Fruit fly (Drosophila melanogaster) whole organism, adult: ENCODE data around the gene Cyp1.

Experiments used
- CG11617 ChIP-seq: fragments of 200-800 bp; sonication (Bioruptor generic); optimal IDR thresholded peaks from 2 replicates; lab custom pipeline; 2017; ENCODE audit warnings: mild to moderate bottlenecking, missing biosample characterization, missing genetic modification reagents, missing genetic modification characterization
- CG12768 ChIP-seq: fragments of 200-800 bp; sonication (Bioruptor generic); optimal IDR thresholded peaks from 2 replicates; lab custom pipeline; 2017; ENCODE audit warnings: missing biosample characterization, missing genetic modification characterization, mild to moderate bottlenecking, moderate library complexity, missing genetic modification reagents
- CG14711 ChIP-seq: fragments of 200-800 bp; sonication (Bioruptor generic); optimal IDR thresholded peaks from 2 replicates; lab custom pipeline; 2018; ENCODE audit warnings: missing biosample characterization, mild to moderate bottlenecking, missing genetic modification characterization, moderate library complexity
- CG1620 ChIP-seq: fragments of 200-800 bp; sonication (Bioruptor generic); optimal IDR thresholded peaks from 2 replicates; lab custom pipeline; 2016; ENCODE audit warnings: missing biosample characterization, missing genetic modification characterization
- CG33017 ChIP-seq: fragments of 200-800 bp; sonication (Bioruptor generic); optimal IDR thresholded peaks from 2 replicates; lab custom pipeline; 2018; ENCODE audit warnings: missing biosample characterization, mild to moderate bottlenecking, missing genetic modification characterization, moderate library complexity
- CG7045 ChIP-seq: fragments of 200-800 bp; sonication (Bioruptor generic); optimal IDR thresholded peaks from 2 replicates; lab custom pipeline; 2017; ENCODE audit warnings: missing biosample characterization, mild to moderate bottlenecking, missing genetic modification characterization
- Hr96 ChIP-seq: fragments of 200-800 bp; sonication (Bioruptor generic); optimal IDR thresholded peaks from 2 replicates; lab custom pipeline; 2016; ENCODE audit warnings: missing biosample characterization, missing genetic modification characterization
- bab1 ChIP-seq: fragments of 200-800 bp; sonication (Bioruptor generic); optimal IDR thresholded peaks from 3 replicates; lab custom pipeline; 2019; ENCODE audit warnings: missing biosample characterization, mild to moderate bottlenecking, missing genetic modification characterization, moderate library complexity
- cic ChIP-seq: fragments of 200-800 bp; sonication (Bioruptor generic); optimal IDR thresholded peaks from 2 replicates; lab custom pipeline; 2017; ENCODE audit warnings: missing biosample characterization, mild to moderate bottlenecking, missing genetic modification characterization, moderate library complexity
- kay ChIP-seq: fragments of 200-800 bp; sonication (Bioruptor generic); peaks from one replicate; lab custom pipeline; 2016; ENCODE audit warnings: missing biosample characterization, missing genetic modification characterization, borderline replicate concordance
- pad ChIP-seq: fragments of 200-800 bp; sonication (Bioruptor generic); optimal IDR thresholded peaks from 3 replicates; lab custom pipeline; 2017; ENCODE audit warnings: missing biosample characterization, missing genetic modification characterization, mild to moderate bottlenecking, moderate library complexity, missing genetic modification reagents
- tj ChIP-seq: fragments of 200-800 bp; sonication (Bioruptor generic); optimal IDR thresholded peaks from 3 replicates; lab custom pipeline; 2017; ENCODE audit warnings: missing biosample characterization, mild to moderate bottlenecking, missing genetic modification characterization, moderate library complexity

dm6 chrX:16358670-16359320, 38.6 kb upstream of the Cyp1 start, which contains the start of the genes U2af50 and PIG-Q:
- TF ChIP-seq tj (peak; percentile 78), CG14711 (tag; lab: Kevin White, UChicago) (peak; percentile 90), Hr96 (GFP tag; lab: Kevin White, UChicago) (no peak), CG7045 (GFP tag; lab: Kevin White, UChicago) (peak; percentile 76), CG11617 (GFP tag; lab: Kevin White, UChicago) (peak; percentile 93), CG12768 (GFP tag; lab: Kevin White, UChicago) (peak; percentile 84), CG1620 (peak; percentile 41), cic (GFP tag; lab: Kevin White, UChicago) (no peak), CG33017 (tag; lab: Kevin White, UChicago) (peak; percentile 82), bab1 (GFP tag; lab: Kevin White, UChicago) (peak; percentile 94), pad (peak; percentile 78), kay (GFP tag; lab: Kevin White, UChicago) (peak; percentile 75)
